Fruit fly (Drosophila melanogaster): ENCODE results near the gene Klp98A.

Gene Klp98A

dm6 chr3R:27557970-27558659, 830 bp downstream of the Klp98A start (continued):
- no peak for TF ChIP-seq Stat92E (GFP tag; optimal IDR thresholded peaks at IDR 0.05)
- no peak for TF ChIP-seq CG11085 (GFP tag; IDR thresholded peaks at IDR 0.05)
- TF ChIP-seq HLH54F (GFP tag; optimal IDR thresholded peaks at IDR 0.05): no peak
- peak; percentile 27 for TF ChIP-seq CG17359 (tag; optimal IDR thresholded peaks at IDR 0.05)
- TF ChIP-seq trh (GFP tag; optimal IDR thresholded peaks at IDR 0.05): no peak
- no peak for TF ChIP-seq gfzf (GFP tag; optimal IDR thresholded peaks at IDR 0.05)
- TF ChIP-seq CG10462 (GFP tag; optimal IDR thresholded peaks at IDR 0.05): no peak
- peak; percentile 99 for TF ChIP-seq nerfin-1 (tag; optimal IDR thresholded peaks at IDR 0.05)
- 0 out of 2 replicates have a peak, but pooled peaks have one; percentile 6 for TF ChIP-seq chm (GFP tag; IDR thresholded peaks at IDR 0.05)
- no peak for TF ChIP-seq jing (GFP tag; optimal IDR thresholded peaks at IDR 0.05)
- no peak for TF ChIP-seq lov (optimal IDR thresholded peaks at IDR 0.05)
- TF ChIP-seq lov (GFP tag; IDR thresholded peaks at IDR 0.05): no peak
- peak; percentile 16 for TF ChIP-seq chn (GFP tag; optimal IDR thresholded peaks at IDR 0.05)
- 0 out of 2 replicates have a peak, but pooled peaks have one; percentile 13 for TF ChIP-seq CG32532 (GFP tag; IDR thresholded peaks at IDR 0.05)
- TF ChIP-seq CG10321 (GFP tag; IDR thresholded peaks at IDR 0.05): no peak
- TF ChIP-seq CG17361 (GFP tag; IDR thresholded peaks at IDR 0.05): 0 out of 3 replicates have a peak, but pooled peaks have one; percentile 19
- TF ChIP-seq pan (optimal IDR thresholded peaks at IDR 0.05): no peak
- no peak for TF ChIP-seq pan (GFP tag; optimal IDR thresholded peaks at IDR 0.05 in 1 of 2, IDR thresholded peaks at IDR 0.05 in 1 of 2)
- no peak for TF ChIP-seq Eip74EF (GFP tag; optimal IDR thresholded peaks at IDR 0.05)
- TF ChIP-seq CG14710 (tag; optimal IDR thresholded peaks at IDR 0.05): peak; percentile 22
- peak; percentile 81 for TF ChIP-seq sqz (GFP tag; optimal IDR thresholded peaks at IDR 0.05)
- TF ChIP-seq NC2β (GFP tag; optimal IDR thresholded peaks at IDR 0.05): no peak
- TF ChIP-seq CG8290 (GFP tag; optimal IDR thresholded peaks at IDR 0.05): no peak
- peak in 1 of 2 experiments; percentile 5 for TF ChIP-seq CG8290 (tag; optimal IDR thresholded peaks at IDR 0.05)
- no peak for TF ChIP-seq zfh2 (GFP tag; optimal IDR thresholded peaks at IDR 0.05)
- TF ChIP-seq emc (GFP tag; optimal IDR thresholded peaks at IDR 0.05): no peak
- TF ChIP-seq Atf3 (GFP tag; optimal IDR thresholded peaks at IDR 0.05): no peak
- no peak for TF ChIP-seq CG15601 (tag; optimal IDR thresholded peaks at IDR 0.05)
- TF ChIP-seq crol (GFP tag; IDR thresholded peaks at IDR 0.05): 0 out of 2 replicates have a peak, but pooled peaks have one; percentile 15
- no peak for TF ChIP-seq Ada2b (GFP tag; IDR thresholded peaks at IDR 0.05)
- no peak for TF ChIP-seq CG7556 (GFP tag; optimal IDR thresholded peaks at IDR 0.05)
- TF ChIP-seq psq (GFP tag; optimal IDR thresholded peaks at IDR 0.05): no peak
- no peak for TF ChIP-seq ac (GFP tag; optimal IDR thresholded peaks at IDR 0.05)
- TF ChIP-seq Deaf1 (tag; optimal IDR thresholded peaks at IDR 0.05): no peak
- TF ChIP-seq vnd (GFP tag; IDR thresholded peaks at IDR 0.05; ENCODE audit: partially characterized antibody): no peak
- peak; percentile 30 for TF ChIP-seq Oli (tag; optimal IDR thresholded peaks at IDR 0.05)
- no peak for TF ChIP-seq GATAe (GFP tag; conservative IDR thresholded peaks at IDR 0.05)

dm6 chr3R:27556972-27557371, 2.0 kb downstream of the Klp98A start:
- TF ChIP-seq CG10147 (GFP tag; optimal IDR thresholded peaks at IDR 0.05) (peak; percentile 17), ci (GFP tag; IDR thresholded peaks at IDR 0.05) (peak; percentile 38; the same call in 1 of the 3 replicates), Sry-δ (GFP tag; optimal IDR thresholded peaks at IDR 0.05) (peak; percentile 9), Fer1 (GFP tag; optimal IDR thresholded peaks at IDR 0.05) (peak; percentile 39), Dll (GFP tag; IDR thresholded peaks at IDR 0.05; ENCODE audit: partially characterized antibody) (no peak), CG11247 (GFP tag; IDR thresholded peaks at IDR 0.05) (peak; percentile 45; the same call in 1 of the 2 replicates), Dip3 (GFP tag; optimal IDR thresholded peaks at IDR 0.05) (peak; percentile 67), CG12071 (GFP tag; optimal IDR thresholded peaks at IDR 0.05) (peak; percentile 15), lab (GFP tag; optimal IDR thresholded peaks at IDR 0.05) (peak; percentile 55), CG11456 (GFP tag; IDR thresholded peaks at IDR 0.05) (peak; percentile 78), mam (GFP tag; optimal IDR thresholded peaks at IDR 0.05) (peak; percentile 65), CG9609 (GFP tag; optimal IDR thresholded peaks at IDR 0.05) (peak; percentile 20), row (GFP tag; IDR thresholded peaks at IDR 0.05) (peak; percentile 58), chif (GFP tag; optimal IDR thresholded peaks at IDR 0.05) (no peak), CG3995 (GFP tag; optimal IDR thresholded peaks at IDR 0.05) (peak; percentile 33), Xbp1 (GFP tag; optimal IDR thresholded peaks at IDR 0.05) (peak; percentile 17)
